Worm (Caenorhabditis elegans) whole organism, early embryonic: ENCODE measurements around the gene F13A7.11.

Experiments used
- B0310.2 ChIP-seq: sonication (generic microtip); optimal IDR thresholded peaks from 2 replicates; lab custom pipeline; 2016; ENCODE audit warnings: mild to moderate bottlenecking, missing genetic modification characterization, missing compliant biosample characterization
- F13C5.2 ChIP-seq: sonication (generic microtip); optimal IDR thresholded peaks from 2 replicates; lab custom pipeline; 2017; ENCODE audit warnings: mild to moderate bottlenecking, missing genetic modification characterization, inconsistent platforms, missing compliant biosample characterization
- ama-1 ChIP-seq: fragments of 150-350 bp; optimal IDR thresholded peaks from 2 replicates; lab custom pipeline; 2014
- ceh-13 ChIP-seq: fragments of 200-800 bp; sonication (Bioruptor generic); optimal IDR thresholded peaks from 2 replicates; lab custom pipeline; 2018; ENCODE audit warnings: mild to moderate bottlenecking, missing genetic modification characterization, missing compliant biosample characterization
- flt-1 ChIP-seq: fragments of 200-800 bp; sonication (Bioruptor generic); IDR thresholded peaks from 2 replicates; pipeline ENCODE4 v1.3.6; 2022; ENCODE audit warnings: missing genetic modification characterization, missing compliant biosample characterization
- hmbx-1 ChIP-seq: sonication (generic microtip); optimal IDR thresholded peaks from 2 replicates; lab custom pipeline; 2016; ENCODE audit warnings: mild to moderate bottlenecking, missing genetic modification characterization, missing compliant biosample characterization
- hmg-4 ChIP-seq: fragments of 200-800 bp; sonication (Bioruptor generic); optimal IDR thresholded peaks from 2 replicates; lab custom pipeline; 2018; ENCODE audit warnings: mild to moderate bottlenecking, missing genetic modification characterization, missing compliant biosample characterization
- hnd-1 ChIP-seq: sonication (generic microtip); optimal IDR thresholded peaks from 2 replicates; lab custom pipeline; 2016; ENCODE audit warnings: missing genetic modification characterization, missing compliant biosample characterization
- pes-1 ChIP-seq: fragments of 200-800 bp; sonication (Bioruptor generic); IDR thresholded peaks from 2 replicates; pipeline ENCODE4 v1.3.6; 2022; ENCODE audit warnings: missing genetic modification reagents, missing genetic modification characterization, missing compliant biosample characterization
- sea-1 ChIP-seq: fragments of 200-800 bp; sonication (Bioruptor generic); conservative IDR thresholded peaks from 2 replicates; pipeline ENCODE4 v1.3.6; 2022; ENCODE audit warnings: missing genetic modification characterization, missing compliant biosample characterization
- tbx-37 ChIP-seq: fragments of 200-800 bp; sonication (Bioruptor generic); conservative IDR thresholded peaks from 2 replicates; pipeline ENCODE4 v1.3.6; 2022; ENCODE audit warnings: missing genetic modification reagents, missing genetic modification characterization, missing compliant biosample characterization
- tra-4 ChIP-seq: sonication (generic microtip); optimal IDR thresholded peaks from 2 replicates; lab custom pipeline; 2017; ENCODE audit warnings: missing genetic modification characterization, missing compliant biosample characterization

- TF ChIP-seq ceh-13 (GFP tag; lab: Kevin White, UChicago) (no peak), F13C5.2 (tag; lab: Kevin White, UChicago) (no peak), ama-1 (lab: Kevin White, UChicago) (no peak), hnd-1 (tag; lab: Kevin White, UChicago) (no peak), flt-1 (GFP tag; lab: Robert Waterston, UW) (no peak), sea-1 (GFP tag; lab: Robert Waterston, UW) (no peak), hmbx-1 (tag; lab: Kevin White, UChicago) (no peak), tbx-37 (peak; percentile 84), tra-4 (tag; lab: Kevin White, UChicago) (no peak), pes-1 (GFP tag; lab: Robert Waterston, UW) (peak; percentile 64), B0310.2 (tag; lab: Kevin White, UChicago) (no peak), hmg-4 (GFP tag; lab: Kevin White, UChicago) (peak; percentile 19)
These were observed 6.4 kb upstream of the F13A7.11 start, which contains the start of gene F13A7.14 for ce11 chrV:16401519-16401918.
